Fruit fly (Drosophila melanogaster): Measurements from ENCODE around the gene CG12012.

dm6 chr3L:3399923-3400309 is 23.4 kb downstream of the CG12012 start:
- TF ChIP-seq Crg-1 (GFP tag; optimal IDR thresholded peaks at IDR 0.05) (no peak), bab1 (GFP tag; optimal IDR thresholded peaks at IDR 0.05) (peak; percentile 13), pad (GFP tag; optimal IDR thresholded peaks at IDR 0.05) (no peak), CG33017 (tag; optimal IDR thresholded peaks at IDR 0.05) (no peak), Hr96 (GFP tag; optimal IDR thresholded peaks at IDR 0.05) (no peak), CG7101 (tag; optimal IDR thresholded peaks at IDR 0.05) (no peak), CG7045 (GFP tag; optimal IDR thresholded peaks at IDR 0.05) (no peak), tj (GFP tag; optimal IDR thresholded peaks at IDR 0.05) (peak; percentile 67), kay (GFP tag; ENCODE audit: borderline replicate concordance) (peak; percentile 69), ovo (GFP tag; optimal IDR thresholded peaks at IDR 0.05) (no peak)

Measured in whole organism, adult.